Worm (Caenorhabditis elegans) whole organism, L3 larva: ENCODE results near the gene str-43.

Experiments used
- ceh-16 ChIP-seq: sonication (generic microtip); optimal IDR thresholded peaks from 2 replicates; lab custom pipeline; 2017; ENCODE audit warnings: missing biosample characterization, missing genetic modification characterization
- ceh-28 ChIP-seq: fragments of 150-350 bp; optimal IDR thresholded peaks from 2 replicates; lab custom pipeline; 2014; ENCODE audit warnings: missing biosample characterization, missing genetic modification reagents, missing genetic modification characterization
- elt-1 ChIP-seq: fragments of 150-350 bp; optimal IDR thresholded peaks from 2 replicates; lab custom pipeline; 2014; ENCODE audit warnings: missing biosample characterization, missing genetic modification characterization
- jun-1 ChIP-seq: fragments of 150-350 bp; optimal IDR thresholded peaks from 2 replicates; lab custom pipeline; 2014; ENCODE audit warnings: missing biosample characterization, missing genetic modification reagents, missing genetic modification characterization
- lin-39 ChIP-seq: fragments of 150-350 bp; optimal IDR thresholded peaks from 2 replicates; lab custom pipeline; 2018; ENCODE audit warnings: missing biosample characterization, missing genetic modification reagents, missing genetic modification characterization
- nhr-12 ChIP-seq: fragments of 150-350 bp; optimal IDR thresholded peaks from 2 replicates; lab custom pipeline; 2014; ENCODE audit warnings: missing biosample characterization, missing genetic modification characterization
- nhr-237 ChIP-seq: fragments of 150-350 bp; optimal IDR thresholded peaks from 2 replicates; lab custom pipeline; 2014; ENCODE audit warnings: missing biosample characterization, missing genetic modification characterization
- pqm-1 ChIP-seq: fragments of 150-350 bp; optimal IDR thresholded peaks from 2 replicates; lab custom pipeline; 2017; ENCODE audit warnings: missing biosample characterization, missing genetic modification characterization, inconsistent platforms
- unc-39 ChIP-seq: sonication (generic microtip); optimal IDR thresholded peaks from 4 replicates; lab custom pipeline; 2017; ENCODE audit warnings: missing biosample characterization, missing genetic modification characterization

ce11 chrV:15704745-15705144 is 47.2 kb downstream of the str-43 start, which contains the start of gene twk-34:
- no peak for TF ChIP-seq elt-1 (tag; lab: Kevin White, UChicago)
- TF ChIP-seq lin-39: no peak
- TF ChIP-seq nhr-237 (tag; lab: Kevin White, UChicago): no peak
- TF ChIP-seq pqm-1 (tag; lab: Kevin White, UChicago): no peak
- TF ChIP-seq ceh-28 (tag; lab: Kevin White, UChicago): no peak
- TF ChIP-seq unc-39 (tag; lab: Kevin White, UChicago): no peak
- TF ChIP-seq nhr-12 (tag; lab: Kevin White, UChicago): no peak
- TF ChIP-seq ceh-16 (tag; lab: Kevin White, UChicago): no peak
- no peak for TF ChIP-seq jun-1 (tag; lab: Kevin White, UChicago)
